Worm (Caenorhabditis elegans) whole organism, L4 larva: ENCODE results near the gene lido-11.
A peak's percentile ranks its signal among the peaks of the same experiment; 100 is the strongest.

Experiments
- D1046.2 ChIP-seq: fragments of 200-800 bp; sonication (Bioruptor generic); IDR thresholded peaks from 2 replicates; pipeline ENCODE4 v1.3.6; 2022; ENCODE audit warnings: missing genetic modification characterization, missing compliant biosample characterization
- F10B5.3 ChIP-seq: sonication (generic microtip); optimal IDR thresholded peaks from 2 replicates; lab custom pipeline; 2016; ENCODE audit warnings: mild to moderate bottlenecking, missing genetic modification characterization, missing compliant biosample characterization
- F37D6.2 ChIP-seq: sonication (generic microtip); optimal IDR thresholded peaks from 2 replicates; lab custom pipeline; 2016; ENCODE audit warnings: mild to moderate bottlenecking, missing genetic modification characterization, missing compliant biosample characterization
- F49E8.2 ChIP-seq: sonication (generic microtip); optimal IDR thresholded peaks from 2 replicates; lab custom pipeline; 2016; ENCODE audit warnings: missing compliant biosample characterization, mild to moderate bottlenecking, missing genetic modification characterization, borderline replicate concordance
- R02D3.7 ChIP-seq: fragments of 150-350 bp; sonication (generic microtip); optimal IDR thresholded peaks from 3 replicates; lab custom pipeline; 2014; ENCODE audit warnings: missing biosample characterization, missing genetic modification characterization
- T26A8.4 ChIP-seq: fragments of 200-800 bp; sonication (Bioruptor generic); IDR thresholded peaks from 2 replicates; pipeline ENCODE4 v1.3.6; 2022; ENCODE audit warnings: missing genetic modification characterization, missing compliant biosample characterization
- Y48G9A.11 ChIP-seq: fragments of 200-800 bp; sonication (Bioruptor generic); IDR thresholded peaks from 2 replicates; pipeline ENCODE4 v1.3.6; 2022; ENCODE audit warnings: missing genetic modification reagents, missing genetic modification characterization, missing compliant biosample characterization
- Y75B8A.6 ChIP-seq: fragments of 200-800 bp; sonication (Bioruptor generic); IDR thresholded peaks from 2 replicates; pipeline ENCODE4 v1.3.6; 2022; ENCODE audit warnings: missing genetic modification reagents, missing genetic modification characterization, missing compliant biosample characterization
- ZK546.5 ChIP-seq, 2 experiments: sonication (generic microtip); optimal IDR thresholded peaks; 2 replicates each; lab custom pipeline; 2017; ENCODE audit warnings: missing biosample characterization in 2 of 2, missing genetic modification characterization in 2 of 2
- aha-1 ChIP-seq: fragments of 150-350 bp; peaks from one replicate; lab custom pipeline; 2014; ENCODE audit warnings: missing biosample characterization, missing genetic modification characterization
- arid-1 ChIP-seq: fragments of 200-800 bp; sonication (Bioruptor generic); conservative IDR thresholded peaks from 2 replicates; pipeline ENCODE4 v1.3.6; 2022; ENCODE audit warnings: missing genetic modification reagents, missing genetic modification characterization, missing compliant biosample characterization
- attf-4 ChIP-seq: sonication (generic microtip); optimal IDR thresholded peaks from 3 replicates; lab custom pipeline; 2017; ENCODE audit warnings: missing biosample characterization, missing genetic modification characterization
- ceh-32 ChIP-seq: sonication (generic microtip); optimal IDR thresholded peaks from 2 replicates; lab custom pipeline; 2016; ENCODE audit warnings: mild to moderate bottlenecking, missing genetic modification characterization, missing compliant biosample characterization; ENCODE audit not compliant: poor library complexity
- ceh-44 ChIP-seq: fragments of 200-800 bp; sonication (Bioruptor generic); IDR thresholded peaks from 2 replicates; pipeline ENCODE4 v1.3.6; 2022; ENCODE audit warnings: missing genetic modification reagents, missing genetic modification characterization, missing compliant biosample characterization
- ceh-62 ChIP-seq: sonication (generic microtip); optimal IDR thresholded peaks from 2 replicates; lab custom pipeline; 2017; ENCODE audit warnings: missing biosample characterization, missing genetic modification characterization
- cey-2 ChIP-seq: sonication (generic microtip); optimal IDR thresholded peaks from 3 replicates; lab custom pipeline; 2017; ENCODE audit warnings: missing genetic modification characterization, mild to moderate bottlenecking, missing compliant biosample characterization, antibody characterized with exemption, borderline replicate concordance; ENCODE audit not compliant: insufficient read depth
- ctbp-1 ChIP-seq: fragments of 200-800 bp; sonication (Bioruptor generic); IDR thresholded peaks from 2 replicates; pipeline ENCODE4 v1.3.6; 2022; ENCODE audit warnings: missing genetic modification reagents, missing genetic modification characterization, missing compliant biosample characterization
- daf-12 ChIP-seq: fragments of 150-350 bp; optimal IDR thresholded peaks from 2 replicates; lab custom pipeline; 2014; ENCODE audit warnings: missing biosample characterization, missing genetic modification reagents, missing genetic modification characterization
- dmd-8 ChIP-seq: fragments of 200-800 bp; sonication (Bioruptor generic); IDR thresholded peaks from 2 replicates; pipeline ENCODE4 v1.3.6; 2022; ENCODE audit warnings: missing genetic modification characterization, missing compliant biosample characterization
- dpl-1 ChIP-seq: fragments of 150-350 bp; optimal IDR thresholded peaks from 2 replicates; lab custom pipeline; 2014; ENCODE audit warnings: missing biosample characterization, missing genetic modification reagents, missing genetic modification characterization
- duxl-1 ChIP-seq: sonication (generic microtip); optimal IDR thresholded peaks from 2 replicates; lab custom pipeline; 2016; ENCODE audit warnings: mild to moderate bottlenecking, missing genetic modification characterization, moderate library complexity, missing compliant biosample characterization; ENCODE audit not compliant: poor library complexity
- dve-1 ChIP-seq: sonication (generic microtip); optimal IDR thresholded peaks from 2 replicates; lab custom pipeline; 2017; ENCODE audit warnings: antibody characterized with exemption, mild to moderate bottlenecking, missing genetic modification characterization, missing compliant biosample characterization; ENCODE audit not compliant: insufficient read depth
- fos-1 ChIP-seq: fragments of 150-350 bp; optimal IDR thresholded peaks from 2 replicates; lab custom pipeline; 2014; ENCODE audit warnings: missing biosample characterization, missing genetic modification characterization
- gei-8 ChIP-seq: fragments of 200-800 bp; sonication (Bioruptor generic); optimal IDR thresholded peaks from 2 replicates; lab custom pipeline; 2018; ENCODE audit warnings: mild to moderate bottlenecking, missing genetic modification characterization, missing compliant biosample characterization
- hlh-11 ChIP-seq: fragments of 200-800 bp; sonication (Bioruptor generic); optimal IDR thresholded peaks from 2 replicates; lab custom pipeline; 2018; ENCODE audit warnings: mild to moderate bottlenecking, missing genetic modification characterization, missing compliant biosample characterization
- hlh-30 ChIP-seq: sonication (generic microtip); optimal IDR thresholded peaks from 2 replicates; lab custom pipeline; 2017; ENCODE audit warnings: antibody characterized with exemption, mild to moderate bottlenecking, missing genetic modification characterization, missing compliant biosample characterization; ENCODE audit not compliant: insufficient read depth
- lin-1 ChIP-seq: fragments of 200-800 bp; sonication (Bioruptor generic); IDR thresholded peaks from 2 replicates; pipeline ENCODE4 v1.3.6; 2022; ENCODE audit warnings: missing genetic modification reagents, missing genetic modification characterization, missing compliant biosample characterization
- lin-39 ChIP-seq: fragments of 150-350 bp; optimal IDR thresholded peaks from 2 replicates; lab custom pipeline; 2014; ENCODE audit warnings: missing biosample characterization, missing genetic modification reagents, missing genetic modification characterization
- lir-3 ChIP-seq: sonication (generic microtip); optimal IDR thresholded peaks from 2 replicates; lab custom pipeline; 2016; ENCODE audit warnings: mild to moderate bottlenecking, missing genetic modification characterization, missing compliant biosample characterization
- mdl-1 ChIP-seq, 2 experiments: fragments of 150-350 bp in 1 of 2; sonication (generic microtip) in 1 of 2; optimal IDR thresholded peaks; 2 replicates each; lab custom pipeline; 2014 to 2017; ENCODE audit warnings: missing biosample characterization in 2 of 2, missing genetic modification characterization in 2 of 2
- mep-1 ChIP-seq: fragments of 150-350 bp; sonication (generic microtip); optimal IDR thresholded peaks from 3 replicates; lab custom pipeline; 2014; ENCODE audit warnings: missing biosample characterization, missing genetic modification characterization
- mxl-3 ChIP-seq: fragments of 200-800 bp; sonication (Bioruptor generic); optimal IDR thresholded peaks from 2 replicates; lab custom pipeline; 2018; ENCODE audit warnings: mild to moderate bottlenecking, missing genetic modification characterization, missing compliant biosample characterization
- nhr-10 ChIP-seq: fragments of 150-350 bp; optimal IDR thresholded peaks from 2 replicates; lab custom pipeline; 2014; ENCODE audit warnings: missing biosample characterization, missing genetic modification characterization
- nhr-11 ChIP-seq: fragments of 150-350 bp; optimal IDR thresholded peaks from 2 replicates; lab custom pipeline; 2014; ENCODE audit warnings: missing biosample characterization, missing genetic modification characterization
- nhr-111 ChIP-seq: fragments of 200-800 bp; sonication (Bioruptor generic); optimal IDR thresholded peaks from 2 replicates; lab custom pipeline; 2018; ENCODE audit warnings: mild to moderate bottlenecking, missing genetic modification characterization, missing compliant biosample characterization
- nhr-28 ChIP-seq: fragments of 150-350 bp; optimal IDR thresholded peaks from 2 replicates; lab custom pipeline; 2014; ENCODE audit warnings: missing biosample characterization, missing genetic modification characterization
- nhr-42 ChIP-seq: fragments of 200-800 bp; sonication (Bioruptor generic); IDR thresholded peaks from 2 replicates; pipeline ENCODE4 v1.3.6; 2022; ENCODE audit warnings: missing genetic modification characterization, missing compliant biosample characterization
- nhr-76 ChIP-seq: fragments of 150-350 bp; optimal IDR thresholded peaks from 2 replicates; lab custom pipeline; 2014; ENCODE audit warnings: missing biosample characterization, missing genetic modification characterization
- rbr-2 ChIP-seq: sonication (generic microtip); optimal IDR thresholded peaks from 2 replicates; lab custom pipeline; 2016; ENCODE audit warnings: missing genotype, missing genetic modification characterization, missing compliant biosample characterization
- sdz-12 ChIP-seq: fragments of 200-800 bp; sonication (Bioruptor generic); optimal IDR thresholded peaks from 2 replicates; lab custom pipeline; 2018; ENCODE audit warnings: mild to moderate bottlenecking, missing genetic modification characterization, missing compliant biosample characterization
- set-16 ChIP-seq: fragments of 200-800 bp; sonication (Bioruptor generic); IDR thresholded peaks from 2 replicates; pipeline ENCODE4 v1.3.6; 2022; ENCODE audit warnings: missing genetic modification reagents, missing genetic modification characterization, missing compliant biosample characterization
- snpc-1.2 ChIP-seq: fragments of 200-800 bp; sonication (Bioruptor generic); IDR thresholded peaks from 2 replicates; pipeline ENCODE4 v1.3.6; 2022; ENCODE audit warnings: missing genetic modification reagents, missing genetic modification characterization, missing compliant biosample characterization
- snpc-4 ChIP-seq: fragments of 150-350 bp; optimal IDR thresholded peaks from 2 replicates; lab custom pipeline; 2014; ENCODE audit warnings: missing biosample characterization, missing genetic modification characterization
- spr-1 ChIP-seq: sonication (generic microtip); optimal IDR thresholded peaks from 2 replicates; lab custom pipeline; 2016; ENCODE audit warnings: mild to moderate bottlenecking, missing genetic modification characterization, missing compliant biosample characterization
- spr-3 ChIP-seq: fragments of 200-800 bp; sonication (Bioruptor generic); optimal IDR thresholded peaks from 2 replicates; lab custom pipeline; 2018; ENCODE audit warnings: mild to moderate bottlenecking, missing genetic modification characterization, missing compliant biosample characterization
- tag-97 ChIP-seq: fragments of 200-800 bp; sonication (Bioruptor generic); IDR thresholded peaks from 2 replicates; pipeline ENCODE4 v1.3.6; 2022; ENCODE audit warnings: missing genetic modification characterization, missing compliant biosample characterization
- unc-130 ChIP-seq: sonication (generic microtip); optimal IDR thresholded peaks from 2 replicates; lab custom pipeline; 2016; ENCODE audit warnings: missing genetic modification reagents, missing genetic modification characterization, missing compliant biosample characterization
- zag-1 ChIP-seq: fragments of 150-350 bp; optimal IDR thresholded peaks from 2 replicates; lab custom pipeline; 2014; ENCODE audit warnings: missing biosample characterization, missing genetic modification characterization
- ztf-11 ChIP-seq: fragments of 150-350 bp; optimal IDR thresholded peaks from 2 replicates; lab custom pipeline; 2014; ENCODE audit warnings: missing biosample characterization, missing genetic modification characterization

Gene lido-11

ce11 chrII:2987122-2987556 lies 16.6 kb upstream of the lido-11 start (continued):
- TF ChIP-seq nhr-76 (tag; lab: Kevin White, UChicago), result no peak
- no peak for TF ChIP-seq Y48G9A.11 (GFP tag; lab: Robert Waterston, UW)
- no peak for TF ChIP-seq daf-12
- TF ChIP-seq mep-1 (tag; lab: Kevin White, UChicago), result peak; percentile 14
- no peak for TF ChIP-seq F10B5.3 (tag; lab: Kevin White, UChicago)
- TF ChIP-seq ceh-32 (tag; lab: Kevin White, UChicago), result no peak
- no peak for TF ChIP-seq ctbp-1 (GFP tag; lab: Robert Waterston, UW)
- TF ChIP-seq nhr-42, result no peak
- no peak for TF ChIP-seq cey-2 (tag; lab: Kevin White, UChicago)
- no peak for TF ChIP-seq unc-130 (GFP tag; lab: Kevin White, UChicago)
- TF ChIP-seq dmd-8 (GFP tag; lab: Robert Waterston, UW), result no peak
- no peak for TF ChIP-seq rbr-2 (tag; lab: Kevin White, UChicago)
- TF ChIP-seq zag-1 (tag; lab: Kevin White, UChicago), result no peak
- TF ChIP-seq ztf-11 (tag; lab: Kevin White, UChicago), result no peak
- no peak for TF ChIP-seq ZK546.5 (tag; optimal IDR thresholded peaks at IDR 0.05; lab: Kevin White, UChicago)
- TF ChIP-seq lir-3 (tag; lab: Kevin White, UChicago), result no peak
- TF ChIP-seq dpl-1 (GFP tag; lab: Kevin White, UChicago), result no peak
- TF ChIP-seq duxl-1 (tag; lab: Kevin White, UChicago), result no peak
- TF ChIP-seq gei-8 (GFP tag; lab: Kevin White, UChicago), result no peak
- TF ChIP-seq, all 104 proteins: peak for 16

- TF ChIP-seq gei-8 (GFP tag; lab: Kevin White, UChicago) (no peak), ceh-44 (no peak), ceh-62 (tag; lab: Kevin White, UChicago) (no peak), nhr-10 (tag; lab: Kevin White, UChicago) (no peak), nhr-76 (tag; lab: Kevin White, UChicago) (no peak), snpc-1.2 (no peak), lin-39 (tag; lab: Kevin White, UChicago) (no peak), tag-97 (GFP tag; lab: Robert Waterston, UW) (no peak), Y75B8A.6 (GFP tag; lab: Robert Waterston, UW) (no peak), ZK546.5 (tag; optimal IDR thresholded peaks at IDR 0.05; lab: Kevin White, UChicago) (no peak), dve-1 (tag; lab: Kevin White, UChicago) (peak; percentile 13), nhr-11 (tag; lab: Kevin White, UChicago) (no peak), D1046.2 (GFP tag; lab: Robert Waterston, UW) (no peak), lin-1 (GFP tag; lab: Robert Waterston, UW) (no peak), hlh-11 (peak; percentile 71), snpc-4 (tag; lab: Kevin White, UChicago) (no peak), nhr-111 (GFP tag; lab: Kevin White, UChicago) (no peak), set-16 (peak; percentile 93), rbr-2 (tag; lab: Kevin White, UChicago) (peak; percentile 52), spr-1 (no peak), mxl-3 (GFP tag; lab: Kevin White, UChicago) (peak; percentile 56), F37D6.2 (tag; lab: Kevin White, UChicago) (no peak), F49E8.2 (no peak), ztf-11 (tag; lab: Kevin White, UChicago) (no peak), mep-1 (tag; lab: Kevin White, UChicago) (peak; percentile 48), hlh-30 (tag; lab: Kevin White, UChicago) (peak; percentile 49), aha-1 (tag; lab: Kevin White, UChicago) (no peak), fos-1 (tag; lab: Kevin White, UChicago) (no peak), R02D3.7 (tag; lab: Kevin White, UChicago) (no peak), attf-4 (tag; lab: Kevin White, UChicago) (no peak), mdl-1 (tag; optimal IDR thresholded peaks at IDR 0.05; lab: Kevin White, UChicago) (peak in 1 of 2 experiments; percentile 46), nhr-28 (tag; lab: Kevin White, UChicago) (peak; percentile 17), arid-1 (no peak), sdz-12 (GFP tag; lab: Kevin White, UChicago) (no peak), T26A8.4 (GFP tag; lab: Robert Waterston, UW) (peak; percentile 33; the same call in 1 of the 2 replicates), Y48G9A.11 (GFP tag; lab: Robert Waterston, UW) (no peak), spr-3 (GFP tag; lab: Kevin White, UChicago) (no peak), dmd-8 (GFP tag; lab: Robert Waterston, UW) (no peak)
These were observed 15.9 kb upstream of the lido-11 start, which contains the start of gene lido-7 for ce11 chrII:2987854-2988350. Gene lido-7, plus strand, starts transcription at chrII:2988300.
